Worm (Caenorhabditis elegans) whole organism, young adult: ENCODE results near the gene zipt-7.1.
A peak's percentile ranks its signal among the peaks of the same experiment; 100 is the strongest.

Source experiments
- C06A6.2 ChIP-seq: fragments of 200-800 bp; sonication (Bioruptor generic); conservative IDR thresholded peaks from 2 replicates; pipeline ENCODE4 v1.3.6; 2022; ENCODE audit warnings: missing genetic modification characterization, missing compliant biosample characterization
- C17E4.6 ChIP-seq: fragments of 200-800 bp; sonication (Bioruptor generic); IDR thresholded peaks from 2 replicates; pipeline ENCODE4 v1.3.6; 2022; ENCODE audit warnings: missing genetic modification reagents, missing genetic modification characterization, missing compliant biosample characterization
- F23B12.7 ChIP-seq: sonication (generic microtip); optimal IDR thresholded peaks from 2 replicates; lab custom pipeline; 2017; ENCODE audit warnings: missing genetic modification characterization, mild to moderate bottlenecking, missing compliant biosample characterization, antibody characterized with exemption, moderate library complexity; ENCODE audit not compliant: insufficient read depth
- F52B5.7 ChIP-seq: sonication (generic microtip); optimal IDR thresholded peaks from 2 replicates; lab custom pipeline; 2016; ENCODE audit warnings: mild to moderate bottlenecking, missing genetic modification characterization, missing compliant biosample characterization
- K11D2.4 ChIP-seq: fragments of 200-800 bp; sonication (Bioruptor generic); IDR thresholded peaks from 2 replicates; pipeline ENCODE4 v1.3.6; 2022; ENCODE audit warnings: missing genetic modification reagents, missing genetic modification characterization, missing compliant biosample characterization
- Y53F4B.3 ChIP-seq: fragments of 200-800 bp; sonication (Bioruptor generic); IDR thresholded peaks from 2 replicates; pipeline ENCODE4 v1.3.6; 2022; ENCODE audit warnings: missing genetic modification reagents, missing genetic modification characterization, missing compliant biosample characterization
- Y53G8AR.9 ChIP-seq: fragments of 200-800 bp; sonication (Bioruptor generic); conservative IDR thresholded peaks from 2 replicates; pipeline ENCODE4 v1.3.6; 2022; ENCODE audit warnings: missing genetic modification reagents, missing genetic modification characterization, missing compliant biosample characterization
- Y56A3A.18 ChIP-seq: fragments of 200-800 bp; sonication (Bioruptor generic); IDR thresholded peaks from 2 replicates; pipeline ENCODE4 v1.3.6; 2022; ENCODE audit warnings: missing genetic modification reagents, missing genetic modification characterization, missing compliant biosample characterization
- Y67H2A.10 ChIP-seq: fragments of 200-800 bp; sonication (Bioruptor generic); conservative IDR thresholded peaks from 2 replicates; pipeline ENCODE4 v1.3.6; 2022; ENCODE audit warnings: missing genetic modification reagents, missing genetic modification characterization, missing compliant biosample characterization
- ZK185.1 ChIP-seq: sonication (generic microtip); optimal IDR thresholded peaks from 2 replicates; lab custom pipeline; 2016; ENCODE audit warnings: mild to moderate bottlenecking, missing genetic modification characterization, missing compliant biosample characterization; ENCODE audit not compliant: poor library complexity, severe bottlenecking
- ama-1 ChIP-seq, 3 experiments: fragments of 150-350 bp in 1 of 3; sonication (generic microtip) in 2 of 3; optimal IDR thresholded peaks; 2 replicates each; lab custom pipeline; 2014 to 2018; ENCODE audit warnings: missing biosample characterization in 2 of 3, missing genetic modification characterization in 2 of 3, missing genetic modification reagents in 2 of 3
- atf-7 ChIP-seq: sonication (generic microtip); optimal IDR thresholded peaks from 2 replicates; lab custom pipeline; 2017; ENCODE audit warnings: mild to moderate bottlenecking, missing genetic modification characterization, missing compliant biosample characterization
- attf-3 ChIP-seq: fragments of 200-800 bp; sonication (Bioruptor generic); conservative IDR thresholded peaks from 2 replicates; pipeline ENCODE4 v1.3.6; 2022; ENCODE audit warnings: missing genetic modification reagents, missing genetic modification characterization, missing compliant biosample characterization
- attf-5 ChIP-seq: fragments of 200-800 bp; sonication (Bioruptor generic); optimal IDR thresholded peaks from 2 replicates; lab custom pipeline; 2018; ENCODE audit warnings: mild to moderate bottlenecking, missing genetic modification characterization, missing compliant biosample characterization
- bed-1 ChIP-seq: fragments of 200-800 bp; sonication (Bioruptor generic); IDR thresholded peaks from 2 replicates; pipeline ENCODE4 v1.3.6; 2022; ENCODE audit warnings: missing genetic modification reagents, missing genetic modification characterization, missing compliant biosample characterization
- ccch-3 ChIP-seq: fragments of 200-800 bp; sonication (Bioruptor generic); optimal IDR thresholded peaks from 2 replicates; lab custom pipeline; 2018; ENCODE audit warnings: mild to moderate bottlenecking, missing genetic modification characterization, missing compliant biosample characterization
- ceh-40 ChIP-seq: fragments of 200-800 bp; sonication (Bioruptor generic); IDR thresholded peaks from 2 replicates; pipeline ENCODE4 v1.3.6; 2022; ENCODE audit warnings: missing genetic modification characterization, missing compliant biosample characterization
- ceh-79 ChIP-seq: sonication (generic microtip); optimal IDR thresholded peaks from 2 replicates; lab custom pipeline; 2017; ENCODE audit warnings: mild to moderate bottlenecking, missing genetic modification characterization, missing compliant biosample characterization
- die-1 ChIP-seq: sonication (generic microtip); optimal IDR thresholded peaks from 2 replicates; lab custom pipeline; 2016; ENCODE audit warnings: missing genotype, mild to moderate bottlenecking, missing genetic modification characterization, missing compliant biosample characterization
- egrh-3 ChIP-seq: fragments of 200-800 bp; sonication (Bioruptor generic); IDR thresholded peaks from 2 replicates; pipeline ENCODE4 v1.3.6; 2022; ENCODE audit warnings: missing genetic modification reagents, missing genetic modification characterization, missing compliant biosample characterization
- ekl-4 ChIP-seq: fragments of 200-800 bp; sonication (Bioruptor generic); IDR thresholded peaks from 2 replicates; pipeline ENCODE4 v1.3.6; 2022; ENCODE audit warnings: missing genetic modification reagents, missing genetic modification characterization, missing compliant biosample characterization
- gei-17 ChIP-seq: fragments of 200-800 bp; sonication (Bioruptor generic); optimal IDR thresholded peaks from 2 replicates; lab custom pipeline; 2018; ENCODE audit warnings: mild to moderate bottlenecking, missing genetic modification characterization, missing compliant biosample characterization
- lag-1 ChIP-seq: fragments of 200-800 bp; sonication (Bioruptor generic); IDR thresholded peaks from 2 replicates; pipeline ENCODE4 v1.3.6; 2022; ENCODE audit warnings: missing genetic modification reagents, missing genetic modification characterization, missing compliant biosample characterization
- lin-54 ChIP-seq: fragments of 200-800 bp; sonication (Bioruptor generic); optimal IDR thresholded peaks from 2 replicates; lab custom pipeline; 2018; ENCODE audit warnings: mild to moderate bottlenecking, missing genetic modification characterization, missing compliant biosample characterization
- mes-4 ChIP-seq: sonication (generic microtip); optimal IDR thresholded peaks from 2 replicates; lab custom pipeline; 2016; ENCODE audit warnings: missing genotype, missing genetic modification characterization, missing compliant biosample characterization
- pbrm-1 ChIP-seq: fragments of 200-800 bp; sonication (Bioruptor generic); IDR thresholded peaks from 2 replicates; pipeline ENCODE4 v1.3.6; 2022; ENCODE audit warnings: missing genetic modification reagents, missing genetic modification characterization, missing compliant biosample characterization
- pha-4 ChIP-seq: fragments of 150-350 bp; sonication (generic microtip); optimal IDR thresholded peaks from 2 replicates; lab custom pipeline; 2014; ENCODE audit warnings: missing biosample characterization, missing genetic modification reagents, missing genetic modification characterization
- sdz-38 ChIP-seq: sonication (generic microtip); optimal IDR thresholded peaks from 2 replicates; lab custom pipeline; 2016; ENCODE audit warnings: missing genotype, missing genetic modification characterization, missing compliant biosample characterization
- sea-2 ChIP-seq: fragments of 200-800 bp; sonication (Bioruptor generic); IDR thresholded peaks from 2 replicates; pipeline ENCODE4 v1.3.6; 2022; ENCODE audit warnings: missing genetic modification characterization, missing compliant biosample characterization
- snpc-1.3 ChIP-seq: sonication (generic microtip); optimal IDR thresholded peaks from 2 replicates; lab custom pipeline; 2017; ENCODE audit warnings: missing genetic modification characterization, mild to moderate bottlenecking, missing compliant biosample characterization, antibody characterized with exemption, moderate library complexity, missing genotype, missing genetic modification reagents; ENCODE audit not compliant: insufficient read depth
- snpc-3.4 ChIP-seq: sonication (generic microtip); optimal IDR thresholded peaks from 2 replicates; lab custom pipeline; 2017; ENCODE audit warnings: missing genetic modification characterization, mild to moderate bottlenecking, missing compliant biosample characterization, antibody characterized with exemption, moderate library complexity, missing genotype, missing genetic modification reagents
- sptf-2 ChIP-seq: fragments of 200-800 bp; sonication (Bioruptor generic); optimal IDR thresholded peaks from 2 replicates; lab custom pipeline; 2018; ENCODE audit warnings: mild to moderate bottlenecking, missing genetic modification characterization, missing compliant biosample characterization
- tbp1 ChIP-seq: fragments of 200-800 bp; sonication (Bioruptor generic); optimal IDR thresholded peaks from 2 replicates; lab custom pipeline; 2018; ENCODE audit warnings: mild to moderate bottlenecking, missing genetic modification characterization, missing compliant biosample characterization
- zim-3 ChIP-seq: sonication (generic microtip); optimal IDR thresholded peaks from 2 replicates; lab custom pipeline; 2017; ENCODE audit warnings: mild to moderate bottlenecking, missing genetic modification characterization, moderate library complexity, missing compliant biosample characterization
- ztf-18 ChIP-seq: sonication (generic microtip); optimal IDR thresholded peaks from 2 replicates; lab custom pipeline; 2016; ENCODE audit warnings: missing genotype, mild to moderate bottlenecking, missing genetic modification characterization, missing compliant biosample characterization
- ztf-6 ChIP-seq: fragments of 200-800 bp; sonication (Bioruptor generic); IDR thresholded peaks from 2 replicates; pipeline ENCODE4 v1.3.6; 2022; ENCODE audit warnings: missing genetic modification reagents, missing genetic modification characterization, missing compliant biosample characterization

zipt-7.1 gene

DNA sequence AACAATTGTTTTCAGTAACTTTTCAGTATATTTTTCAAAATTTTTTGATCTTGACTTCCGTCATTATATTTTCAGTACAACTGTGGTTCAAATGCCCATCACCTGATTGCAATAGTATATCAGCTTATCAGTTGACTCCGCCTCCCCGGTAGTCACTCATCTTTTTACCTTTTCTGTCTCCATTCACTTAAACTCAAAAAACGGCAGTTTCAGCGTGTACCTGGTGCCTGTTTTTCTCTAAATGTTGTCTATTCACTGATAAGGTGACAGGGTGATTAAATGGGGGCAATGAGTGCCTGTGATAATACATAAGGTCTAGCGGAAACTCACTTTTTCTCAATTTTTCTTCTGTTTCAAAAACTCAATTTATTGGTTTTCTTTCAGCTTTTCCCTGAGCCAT is 42.7 kb downstream of the zipt-7.1 start, which contains the start of gene ZK550.2 (continued):
- no peak for TF ChIP-seq snpc-1.3 (tag; lab: Kevin White, UChicago)
- peak; percentile 13 for TF ChIP-seq sptf-2 (GFP tag; lab: Kevin White, UChicago)
- TF ChIP-seq lin-54: peak; percentile 8
- TF ChIP-seq snpc-3.4 (tag; lab: Kevin White, UChicago): no peak
- no peak for TF ChIP-seq egrh-3 (GFP tag; lab: Robert Waterston, UW)
- TF ChIP-seq pha-4 (tag; lab: Kevin White, UChicago): no peak
- TF ChIP-seq C06A6.2 (GFP tag; lab: Robert Waterston, UW): no peak
- no peak for TF ChIP-seq zim-3
- TF ChIP-seq bed-1 (GFP tag; lab: Robert Waterston, UW): no peak
- no peak for TF ChIP-seq pbrm-1 (GFP tag; lab: Robert Waterston, UW)
- no peak for TF ChIP-seq lag-1 (GFP tag; lab: Robert Waterston, UW)
- TF ChIP-seq K11D2.4 (GFP tag; lab: Robert Waterston, UW): no peak
- TF ChIP-seq ama-1 (optimal IDR thresholded peaks at IDR 0.05; lab: Kevin White, UChicago): no peak
- TF ChIP-seq ama-1 (GFP tag; optimal IDR thresholded peaks at IDR 0.05; lab: Kevin White, UChicago): no peak
- 0 out of 2 replicates have a peak, but pooled peaks have one; percentile 78 for TF ChIP-seq Y56A3A.18
- no peak for TF ChIP-seq Y53F4B.3
- peak; percentile 21 for TF ChIP-seq attf-5 (GFP tag; lab: Kevin White, UChicago)
- TF ChIP-seq sdz-38 (tag; lab: Kevin White, UChicago): no peak
- no peak for TF ChIP-seq ztf-6
- TF ChIP-seq attf-3: no peak
- TF ChIP-seq Y67H2A.10 (GFP tag; lab: Robert Waterston, UW): no peak
- TF ChIP-seq atf-7 (tag; lab: Kevin White, UChicago): peak; percentile 45
- TF ChIP-seq C17E4.6 (GFP tag; lab: Robert Waterston, UW): no peak
- TF ChIP-seq sea-2 (GFP tag; lab: Robert Waterston, UW): no peak
- TF ChIP-seq tbp1 (GFP tag; lab: Kevin White, UChicago): peak; percentile 54
- no peak for TF ChIP-seq F23B12.7 (tag; lab: Kevin White, UChicago)

DNA sequence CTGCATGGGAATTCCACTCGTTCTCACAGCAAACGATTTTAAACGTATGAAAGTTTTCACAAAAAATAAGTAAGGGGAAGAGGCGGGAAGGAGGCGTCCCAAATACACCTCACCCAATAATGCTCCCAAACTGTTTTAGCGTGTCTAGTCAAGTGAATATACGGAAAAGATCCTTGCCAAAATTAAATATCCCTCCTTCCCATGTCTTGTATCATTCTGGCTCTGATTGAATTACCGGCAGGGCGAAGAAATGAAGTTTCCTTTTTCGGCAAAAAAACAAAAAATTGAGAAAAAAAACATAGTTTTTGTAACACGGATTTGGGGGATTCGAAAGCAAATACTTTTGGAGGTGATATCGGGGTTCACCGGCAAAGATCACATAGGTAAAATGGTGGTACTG is 49.0 kb downstream of the zipt-7.1 start:
- TF ChIP-seq ceh-40 (GFP tag; lab: Robert Waterston, UW) (no peak), die-1 (tag; lab: Kevin White, UChicago) (no peak), attf-3 (no peak), attf-5 (GFP tag; lab: Kevin White, UChicago) (no peak), ccch-3 (GFP tag; lab: Kevin White, UChicago) (no peak), Y53G8AR.9 (GFP tag; lab: Robert Waterston, UW) (no peak), gei-17 (GFP tag; lab: Kevin White, UChicago) (no peak)

- TF ChIP-seq ZK185.1 (tag; lab: Kevin White, UChicago) (no peak), ceh-79 (tag; lab: Kevin White, UChicago) (no peak), mes-4 (tag; lab: Kevin White, UChicago) (no peak), F52B5.7 (no peak), ekl-4 (no peak), pha-4 (tag; lab: Kevin White, UChicago) (no peak), ztf-18 (tag; lab: Kevin White, UChicago) (no peak)
These were observed 50.9 kb downstream of the zipt-7.1 start for ce11 chrIV:17237029-17237428.
